Worm (Caenorhabditis elegans): ENCODE results near the gene Y66D12A.24.

Y66D12A.24 gene

DNA sequence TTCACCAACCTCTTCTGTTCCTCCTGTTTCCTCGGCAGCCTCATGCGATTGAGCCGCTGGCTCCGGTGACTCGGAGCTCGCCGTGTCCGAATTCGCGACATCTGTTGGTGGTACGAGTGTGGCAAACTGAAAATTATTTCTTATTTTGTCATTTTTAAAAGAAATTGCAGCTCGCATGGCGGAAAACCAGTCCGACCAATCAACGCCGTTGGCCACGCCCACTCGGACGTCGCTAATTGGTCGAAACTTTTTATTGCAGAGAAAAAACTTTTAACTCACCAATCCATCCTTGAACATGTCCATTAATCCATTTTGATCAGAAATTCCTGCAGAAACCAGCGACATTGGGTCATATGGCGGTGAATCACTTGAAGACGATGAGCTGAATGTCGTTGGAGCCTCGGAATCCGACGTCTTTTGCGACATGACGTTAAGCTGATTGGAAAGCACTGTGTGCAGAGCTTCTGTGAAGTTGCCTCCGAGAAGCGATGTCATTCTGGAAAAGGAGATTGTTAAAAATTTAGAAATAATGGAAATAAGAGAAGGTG lies 26.3 kb upstream of the Y66D12A.24 start, which contains the start of gene bed-2:
Gene bed-2, minus strand, starts transcription at position 498 of the 548 bp plus-strand sequence.
- TF ChIP-seq W03F9.2 (tag; optimal IDR thresholded peaks at IDR 0.05), result no peak
- no peak for TF ChIP-seq him-1 (tag; optimal IDR thresholded peaks at IDR 0.05)
- no peak for TF ChIP-seq dao-5 (tag; optimal IDR thresholded peaks at IDR 0.05)

DNA sequence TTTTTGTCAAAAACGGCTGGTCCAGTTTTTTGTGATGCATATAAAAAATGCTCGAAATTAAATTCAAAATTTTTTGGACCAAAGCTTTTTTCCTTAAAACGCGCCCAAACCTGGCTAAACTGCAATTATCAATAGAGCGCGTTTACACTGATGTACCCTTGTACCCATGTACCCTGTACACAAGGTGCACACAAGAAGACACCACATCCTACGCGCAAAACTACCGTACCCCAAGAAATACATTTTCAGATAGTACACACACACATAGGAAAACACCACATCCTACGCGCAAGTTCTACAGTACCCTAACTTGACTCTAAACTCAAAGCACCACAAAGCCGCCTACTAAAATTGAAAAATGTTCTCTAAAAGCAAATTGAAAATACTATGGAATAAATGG lies 25.3 kb upstream of the Y66D12A.24 start:
- TF ChIP-seq dao-5 (tag; optimal IDR thresholded peaks at IDR 0.05) (no peak), him-1 (tag; optimal IDR thresholded peaks at IDR 0.05) (no peak), W03F9.2 (tag; optimal IDR thresholded peaks at IDR 0.05) (no peak)

DNA sequence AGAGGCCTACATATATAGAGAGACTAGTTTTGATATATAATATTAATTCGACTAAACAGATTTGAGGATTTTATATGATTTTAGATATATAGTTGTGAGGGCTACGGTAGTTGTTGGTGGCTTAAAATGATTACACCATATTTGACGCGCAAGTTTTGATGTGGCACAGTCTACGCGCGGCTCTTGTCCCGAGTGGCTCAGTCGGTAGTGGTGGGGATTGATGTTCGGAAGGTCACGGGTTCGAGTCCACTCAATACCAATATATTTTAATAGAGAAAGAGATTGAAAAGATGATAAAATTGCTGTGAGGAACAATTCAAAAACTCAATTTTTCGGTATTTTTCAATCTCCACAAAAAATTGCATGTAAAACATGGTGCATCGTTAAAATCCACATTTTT lies 23.8 kb upstream of the Y66D12A.24 start:
- TF ChIP-seq W03F9.2 (tag; optimal IDR thresholded peaks at IDR 0.05) (no peak), dao-5 (tag; optimal IDR thresholded peaks at IDR 0.05) (no peak), him-1 (tag; optimal IDR thresholded peaks at IDR 0.05) (no peak)

DNA sequence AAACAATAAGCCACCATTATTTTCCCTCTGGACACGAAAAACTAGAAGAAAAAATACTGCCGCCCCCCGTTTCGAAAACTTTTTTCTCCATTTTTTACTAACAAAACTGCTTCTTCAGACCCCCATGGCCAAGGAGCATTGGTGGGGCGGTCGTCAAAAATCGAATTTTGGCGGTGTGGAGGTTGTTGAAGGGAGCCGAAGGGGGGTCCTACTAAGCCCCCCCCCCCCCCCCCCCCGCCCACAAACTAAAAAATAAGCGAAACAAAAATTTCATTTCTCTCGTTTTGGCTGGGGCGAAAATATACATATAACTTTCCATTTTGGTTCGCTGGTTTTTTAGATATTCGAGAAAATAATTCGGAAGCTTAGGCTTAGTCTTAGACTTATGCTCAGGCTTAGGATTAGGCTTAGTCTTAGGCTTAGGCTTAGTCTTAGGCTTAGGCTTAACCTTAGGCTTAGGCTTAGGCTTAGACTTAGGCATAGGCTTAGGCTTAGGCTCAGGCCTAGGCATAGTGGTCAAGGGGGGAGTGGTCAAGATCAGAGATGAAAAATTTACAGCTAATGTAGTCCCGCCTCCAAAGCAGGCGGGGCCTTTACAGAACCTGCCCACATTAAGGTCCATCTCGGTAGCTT lies 21.9 kb upstream of the Y66D12A.24 start:
- TF ChIP-seq him-1 (tag; optimal IDR thresholded peaks at IDR 0.05) (no peak), dao-5 (tag; optimal IDR thresholded peaks at IDR 0.05) (no peak), W03F9.2 (tag; optimal IDR thresholded peaks at IDR 0.05) (no peak)

DNA sequence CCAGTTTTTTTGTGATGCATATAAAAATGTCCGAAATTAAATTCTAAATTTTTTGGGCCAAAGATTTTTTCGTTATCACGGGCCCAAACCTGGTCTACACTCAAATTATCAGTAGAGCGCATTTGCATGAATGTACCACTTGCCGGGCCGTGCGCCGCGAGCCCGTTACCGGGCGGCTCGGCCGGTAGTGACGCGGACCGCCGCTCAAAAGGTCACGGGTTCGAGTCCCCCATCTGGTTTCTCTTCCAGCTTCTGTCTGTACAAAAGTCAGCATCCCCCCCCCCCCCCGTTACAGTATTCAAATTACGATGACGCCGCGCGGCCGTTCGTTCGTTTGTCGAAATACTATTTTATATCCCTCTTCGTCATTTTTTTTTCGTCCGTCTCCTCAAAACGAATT lies 19.4 kb upstream of the Y66D12A.24 start:
- TF ChIP-seq him-1 (tag; optimal IDR thresholded peaks at IDR 0.05) (no peak), dao-5 (tag; optimal IDR thresholded peaks at IDR 0.05) (no peak), W03F9.2 (tag; optimal IDR thresholded peaks at IDR 0.05) (no peak)

DNA sequence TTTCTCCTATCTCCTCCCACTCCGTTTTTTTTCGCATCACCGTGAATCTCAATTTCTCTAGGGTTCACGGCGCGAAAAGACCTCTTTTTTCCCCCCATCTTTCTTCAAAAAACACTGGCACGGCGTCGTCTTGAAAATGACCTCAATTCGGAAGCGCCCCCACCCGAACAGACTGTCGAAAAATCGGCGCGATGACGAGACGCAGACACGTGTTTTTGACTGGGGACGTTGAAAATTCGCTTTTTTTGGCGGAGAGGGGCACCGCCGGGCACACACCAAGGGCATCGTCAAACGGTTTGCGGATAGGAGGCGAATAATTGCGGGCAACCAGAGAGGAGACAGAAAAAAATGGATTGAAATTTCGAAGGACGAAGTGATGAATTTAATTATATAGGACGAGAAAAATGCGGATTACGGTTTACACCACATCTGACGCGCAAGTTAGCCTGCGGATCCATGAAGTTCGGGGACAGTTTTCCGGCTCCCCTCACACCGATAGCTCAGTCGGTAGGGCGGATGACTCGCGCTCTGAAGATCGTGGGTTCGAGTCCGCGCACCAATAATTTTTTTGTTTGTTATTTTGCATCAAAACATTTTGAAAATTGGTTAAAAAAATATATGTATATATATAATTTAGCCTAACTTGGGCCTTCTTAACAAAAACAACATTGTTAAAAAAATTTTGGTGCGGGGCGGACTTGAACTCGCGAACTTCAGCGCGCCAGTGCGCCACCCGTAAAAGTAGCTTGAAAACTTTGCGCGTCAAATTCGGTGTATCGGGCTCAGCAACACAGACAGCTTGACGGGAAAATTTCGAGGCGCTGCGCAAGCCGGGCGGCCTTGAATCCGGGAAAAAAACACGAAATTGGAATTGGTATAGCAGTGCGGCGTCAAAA lies 17.9 kb upstream of the Y66D12A.24 start:
- TF ChIP-seq him-1 (tag; optimal IDR thresholded peaks at IDR 0.05) (no peak), dao-5 (tag; optimal IDR thresholded peaks at IDR 0.05) (no peak), W03F9.2 (tag; optimal IDR thresholded peaks at IDR 0.05) (no peak)

DNA sequence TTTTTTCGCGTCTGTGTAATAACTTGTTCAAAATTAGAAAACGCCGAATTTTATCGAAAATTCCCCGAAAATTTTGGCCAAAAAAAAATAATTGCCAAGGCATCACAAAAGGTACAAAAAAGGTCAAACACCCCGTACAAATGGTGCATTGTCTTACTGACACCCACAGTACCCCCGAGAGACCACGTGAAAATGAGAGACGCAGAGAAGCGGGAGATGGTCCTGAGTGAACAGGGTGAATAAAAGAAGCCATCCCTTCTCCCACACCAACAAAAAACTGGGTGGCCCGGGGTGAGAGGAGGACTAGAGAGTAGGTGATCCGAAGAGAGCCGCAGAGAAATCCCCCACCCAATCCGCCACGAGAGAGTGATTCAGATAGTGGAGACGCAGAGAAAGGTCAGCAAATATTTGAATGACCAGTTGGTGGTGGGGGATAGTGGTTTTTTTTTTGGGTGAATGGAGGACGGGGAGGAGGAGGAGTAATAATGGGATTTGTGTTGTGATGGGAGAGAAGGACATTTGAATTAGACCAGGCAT lies 15.3 kb upstream of the Y66D12A.24 start:
- no peak for TF ChIP-seq W03F9.2 (tag; optimal IDR thresholded peaks at IDR 0.05)
- no peak for TF ChIP-seq dao-5 (tag; optimal IDR thresholded peaks at IDR 0.05)
- no peak for TF ChIP-seq him-1 (tag; optimal IDR thresholded peaks at IDR 0.05)

DNA sequence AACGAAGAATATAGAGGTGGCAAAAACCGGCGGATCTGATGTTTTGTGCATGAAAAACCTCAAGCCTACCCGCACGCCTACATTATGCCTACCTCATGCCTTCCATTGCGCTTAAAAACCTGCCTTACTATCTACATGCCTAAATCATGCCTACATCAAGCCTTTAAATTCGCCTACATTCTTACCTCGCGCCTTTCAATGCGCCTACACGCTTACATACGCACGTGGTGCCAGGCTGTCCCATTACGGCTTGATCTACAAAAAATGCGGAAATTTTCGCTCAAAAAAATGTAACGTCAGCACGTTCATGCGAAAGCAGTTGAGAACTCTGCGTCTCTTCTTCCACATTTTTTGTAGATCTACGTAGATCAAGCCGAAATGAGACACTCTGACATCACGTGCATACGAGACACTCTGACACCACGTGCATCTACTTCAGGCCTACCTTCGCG lies 12.5 kb upstream of the Y66D12A.24 start, which contains the start of gene fbxa-220:
Gene fbxa-220, minus strand, starts transcription at position 51 of the 452 bp plus-strand sequence.
- TF ChIP-seq him-1 (tag; optimal IDR thresholded peaks at IDR 0.05) (no peak), dao-5 (tag; optimal IDR thresholded peaks at IDR 0.05) (no peak)

DNA sequence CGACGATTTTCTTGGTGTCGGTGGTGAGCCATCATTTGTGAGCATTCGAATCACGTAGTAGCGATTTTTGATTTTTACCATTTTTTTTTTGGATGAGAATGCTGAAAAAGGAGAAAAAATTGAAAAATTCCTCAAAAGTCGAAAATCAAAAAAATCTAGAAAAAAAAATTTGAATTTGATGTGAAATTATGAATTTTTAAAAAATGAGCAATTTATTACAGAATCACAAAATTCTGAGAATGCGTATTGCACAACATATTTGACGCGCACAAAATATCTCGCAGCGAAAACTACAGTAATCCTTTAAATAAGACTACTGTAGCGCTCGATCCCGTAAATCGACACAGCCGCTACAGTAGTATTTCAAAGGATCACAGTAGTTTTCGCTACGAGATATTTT lies 9.4 kb upstream of the Y66D12A.24 start, which contains the start of gene popl-5:
Gene popl-5, minus strand, starts transcription at position 101 of the 400 bp plus-strand sequence.
- no peak for TF ChIP-seq dao-5 (tag; optimal IDR thresholded peaks at IDR 0.05)
- no peak for TF ChIP-seq him-1 (tag; optimal IDR thresholded peaks at IDR 0.05)
- TF ChIP-seq W03F9.2 (tag; optimal IDR thresholded peaks at IDR 0.05), result no peak

DNA sequence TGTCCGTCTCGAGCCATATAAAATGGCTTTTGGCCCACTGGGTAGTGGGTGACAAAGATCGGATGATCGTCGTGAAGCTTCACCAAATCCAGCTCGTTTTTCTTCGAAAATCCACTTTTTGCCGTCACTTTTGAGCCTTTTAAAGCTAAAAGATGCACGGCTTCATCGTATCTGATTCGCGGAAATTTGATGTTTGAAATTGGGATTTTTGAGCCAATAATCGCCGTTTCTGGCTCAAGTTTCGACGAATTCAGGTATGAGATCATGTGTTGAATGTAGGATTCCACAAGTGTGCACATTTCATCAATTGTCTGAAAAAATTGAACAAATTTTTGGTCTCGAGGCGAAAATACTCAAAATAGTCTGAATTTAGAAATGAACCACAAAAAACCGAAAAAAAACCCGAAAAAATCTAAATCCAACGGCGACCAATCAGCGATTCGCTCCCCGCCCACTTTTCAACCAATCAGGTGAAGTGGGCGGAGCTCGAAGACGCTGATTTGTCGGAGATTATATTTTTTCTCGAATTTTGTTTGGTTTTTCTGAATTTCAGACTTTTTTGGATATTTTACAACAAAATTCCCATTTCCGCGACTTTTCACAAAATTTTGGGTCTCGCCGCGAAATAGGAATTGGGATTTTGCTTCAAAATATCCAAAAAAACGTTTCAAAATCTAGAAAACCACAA lies 7.9 kb upstream of the Y66D12A.24 start:
- TF ChIP-seq W03F9.2 (tag; optimal IDR thresholded peaks at IDR 0.05), result no peak
- no peak for TF ChIP-seq dao-5 (tag; optimal IDR thresholded peaks at IDR 0.05)
- no peak for TF ChIP-seq him-1 (tag; optimal IDR thresholded peaks at IDR 0.05)

DNA sequence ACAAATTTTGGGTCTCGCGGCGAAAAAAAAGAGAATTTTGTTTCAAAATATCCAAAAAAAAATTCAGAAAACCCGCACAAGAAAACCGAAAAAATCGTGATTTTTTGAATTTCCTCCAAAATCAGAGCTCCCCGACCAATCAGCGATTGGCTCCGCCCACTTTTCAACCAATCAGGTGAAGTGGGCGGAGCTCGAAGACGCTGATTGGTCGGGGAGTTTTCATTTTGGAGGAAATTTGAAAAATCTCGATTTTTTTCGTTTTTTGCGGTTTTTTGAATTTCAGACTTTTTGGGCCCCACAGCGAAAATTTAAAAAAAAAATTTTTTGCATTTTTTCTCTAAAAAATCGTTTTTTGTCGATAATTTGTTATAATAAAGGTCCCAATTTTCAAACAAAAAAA lies 7.1 kb upstream of the Y66D12A.24 start:
- TF ChIP-seq W03F9.2 (tag; optimal IDR thresholded peaks at IDR 0.05), result no peak
- TF ChIP-seq dao-5 (tag; optimal IDR thresholded peaks at IDR 0.05), result no peak
- no peak for TF ChIP-seq him-1 (tag; optimal IDR thresholded peaks at IDR 0.05)

DNA sequence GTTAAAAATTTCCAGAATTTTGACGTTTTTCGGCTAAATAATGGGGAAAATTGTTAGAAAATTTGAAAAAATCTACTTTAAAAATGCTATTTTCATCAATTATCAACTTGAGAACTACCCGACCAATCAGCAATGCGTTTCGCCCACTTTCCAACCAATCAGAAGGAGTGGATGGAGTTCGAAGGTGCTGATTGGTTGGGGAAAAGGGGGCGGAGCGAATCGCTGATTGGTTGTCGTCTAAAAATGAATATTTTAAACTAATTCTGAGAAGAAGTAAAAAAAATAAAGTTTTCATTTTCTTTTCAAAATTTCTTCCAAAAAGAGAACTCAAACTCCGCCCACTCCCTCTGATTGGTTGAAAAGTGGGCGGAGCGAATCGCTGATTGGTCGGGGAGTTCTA lies 6.4 kb upstream of the Y66D12A.24 start:
- TF ChIP-seq W03F9.2 (tag; optimal IDR thresholded peaks at IDR 0.05) (no peak), him-1 (tag; optimal IDR thresholded peaks at IDR 0.05) (no peak), dao-5 (tag; optimal IDR thresholded peaks at IDR 0.05) (no peak)

DNA sequence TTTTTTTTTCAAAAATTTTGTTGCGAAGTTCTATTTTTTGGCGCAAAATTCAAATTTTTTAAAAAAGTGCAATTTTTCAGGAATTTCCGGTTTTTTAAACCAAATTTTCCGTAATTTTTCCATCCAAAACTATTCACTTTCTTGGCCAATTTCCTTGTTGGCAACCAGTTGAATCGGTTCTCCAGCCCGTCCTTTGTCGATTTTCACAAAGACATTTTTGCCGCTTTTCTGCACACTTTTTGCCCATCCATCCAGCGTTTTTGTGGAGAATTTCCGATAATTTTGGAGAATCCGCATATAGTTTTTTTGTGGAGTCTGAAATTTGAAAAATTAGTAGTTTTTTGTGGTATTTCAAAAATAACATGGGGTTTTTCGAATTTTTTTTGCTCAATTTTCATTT lies 4.2 kb upstream of the Y66D12A.24 start:
- TF ChIP-seq him-1 (tag; optimal IDR thresholded peaks at IDR 0.05) (no peak), W03F9.2 (tag; optimal IDR thresholded peaks at IDR 0.05) (no peak), dao-5 (tag; optimal IDR thresholded peaks at IDR 0.05) (no peak)

Data from whole organism, L4/young adult.